Fruit fly (Drosophila melanogaster) whole organism, embryonic: ENCODE data around the gene c12.2.

Experiments
- Bdp1 ChIP-seq: fragments of 200-800 bp; sonication (Bioruptor generic); optimal IDR thresholded peaks from 3 replicates; lab custom pipeline; 2016; ENCODE audit warnings: missing biosample characterization, missing genetic modification characterization
- Blimp-1 ChIP-seq: fragments of 200-800 bp; sonication (Bioruptor generic); optimal IDR thresholded peaks from 3 replicates; lab custom pipeline; 2018; ENCODE audit warnings: missing biosample characterization, missing genetic modification characterization, mild to moderate bottlenecking, moderate library complexity, missing genetic modification reagents
- BtbVII ChIP-seq: fragments of 200-800 bp; sonication (Bioruptor generic); optimal IDR thresholded peaks from 3 replicates; lab custom pipeline; 2017; ENCODE audit warnings: missing biosample characterization, mild to moderate bottlenecking, missing genetic modification characterization
- CG11723 ChIP-seq: fragments of 200-800 bp; sonication (Bioruptor generic); optimal IDR thresholded peaks from 2 replicates; lab custom pipeline; 2017; ENCODE audit warnings: missing biosample characterization, mild to moderate bottlenecking, missing genetic modification characterization
- CG13287 ChIP-seq: fragments of 200-800 bp; sonication (Bioruptor generic); IDR thresholded peaks from 2 replicates; pipeline ENCODE4 v1.3.6; 2022; ENCODE audit warnings: missing biosample characterization, missing genetic modification characterization; ENCODE audit not compliant: partially characterized antibody
- CG13624 ChIP-seq: fragments of 200-800 bp; sonication (Bioruptor generic); optimal IDR thresholded peaks from 2 replicates; lab custom pipeline; 2016; ENCODE audit warnings: missing biosample characterization, missing genetic modification characterization
- CG18476 ChIP-seq: fragments of 200-800 bp; sonication (Bioruptor generic); optimal IDR thresholded peaks from 2 replicates; lab custom pipeline; 2016; ENCODE audit warnings: missing biosample characterization, mild to moderate bottlenecking, missing genetic modification characterization
- CG2129 ChIP-seq: fragments of 200-800 bp; sonication (Bioruptor generic); IDR thresholded peaks from 2 replicates; pipeline ENCODE4 v1.3.6; 2022; ENCODE audit warnings: missing biosample characterization, missing genetic modification characterization; ENCODE audit not compliant: partially characterized antibody
- CG2712 ChIP-seq: fragments of 200-800 bp; optimal IDR thresholded peaks from 3 replicates; lab custom pipeline; 2019; ENCODE audit warnings: missing biosample characterization, mild to moderate bottlenecking, missing genetic modification characterization, moderate library complexity
- CG30403 ChIP-seq: fragments of 200-800 bp; sonication (Bioruptor generic); optimal IDR thresholded peaks from 3 replicates; lab custom pipeline; 2016; ENCODE audit warnings: missing biosample characterization, missing genetic modification characterization
- CG42726 ChIP-seq: fragments of 200-800 bp; sonication (Bioruptor generic); IDR thresholded peaks from 2 replicates; pipeline ENCODE4 v1.3.6; 2022; ENCODE audit warnings: missing biosample characterization, missing genetic modification characterization; ENCODE audit not compliant: partially characterized antibody
- CG4424 ChIP-seq: fragments of 200-800 bp; sonication (Bioruptor generic); optimal IDR thresholded peaks from 3 replicates; lab custom pipeline; 2016; ENCODE audit warnings: missing biosample characterization, missing genetic modification characterization
- CG5180 ChIP-seq: fragments of 200-800 bp; sonication (Bioruptor generic); optimal IDR thresholded peaks from 3 replicates; lab custom pipeline; 2017; ENCODE audit warnings: missing biosample characterization, missing genetic modification characterization, mild to moderate bottlenecking, moderate library complexity, missing genetic modification reagents
- CG6175 ChIP-seq: fragments of 200-800 bp; sonication (Bioruptor generic); IDR thresholded peaks from 3 replicates; pipeline ENCODE4 v1.3.6; 2022; ENCODE audit warnings: missing biosample characterization, missing genetic modification characterization
- CG6254 ChIP-seq: fragments of 200-800 bp; sonication (Bioruptor generic); optimal IDR thresholded peaks from 3 replicates; lab custom pipeline; 2017; ENCODE audit warnings: mild to moderate bottlenecking, missing biosample characterization, missing genetic modification reagents, missing genetic modification characterization
- CG7556 ChIP-seq: fragments of 200-800 bp; sonication (Bioruptor generic); optimal IDR thresholded peaks from 2 replicates; lab custom pipeline; 2017; ENCODE audit warnings: missing biosample characterization, mild to moderate bottlenecking, missing genetic modification characterization
- CG8281 ChIP-seq: fragments of 200-800 bp; sonication (Bioruptor generic); optimal IDR thresholded peaks from 2 replicates; lab custom pipeline; 2018; ENCODE audit warnings: missing biosample characterization, mild to moderate bottlenecking, missing genetic modification characterization, moderate library complexity
- CG9932 ChIP-seq: fragments of 200-800 bp; sonication (Bioruptor generic); IDR thresholded peaks from 2 replicates; pipeline ENCODE4 v1.3.6; 2022; ENCODE audit warnings: missing biosample characterization, missing genetic modification characterization
- CTCF ChIP-seq: fragments of 200-800 bp; sonication (Bioruptor generic); optimal IDR thresholded peaks from 2 replicates; lab custom pipeline; 2017; ENCODE audit warnings: missing biosample characterization, mild to moderate bottlenecking, missing genetic modification characterization, moderate library complexity
- Camta ChIP-seq: fragments of 200-800 bp; sonication (Bioruptor generic); optimal IDR thresholded peaks from 2 replicates; lab custom pipeline; 2016; ENCODE audit warnings: missing biosample characterization, missing genetic modification characterization
- D19B ChIP-seq: fragments of 200-800 bp; sonication (Bioruptor generic); optimal IDR thresholded peaks from 2 replicates; lab custom pipeline; 2017; ENCODE audit warnings: missing biosample characterization, mild to moderate bottlenecking, missing genetic modification characterization
- Doc3 ChIP-seq: fragments of 200-800 bp; sonication (Bioruptor generic); IDR thresholded peaks from 3 replicates; pipeline ENCODE4 v1.3.6; 2022; ENCODE audit warnings: missing biosample characterization, missing genetic modification characterization; ENCODE audit not compliant: partially characterized antibody
- Gsc ChIP-seq: fragments of 200-800 bp; sonication (Bioruptor generic); IDR thresholded peaks from 2 replicates; pipeline ENCODE4 v1.3.6; 2022; ENCODE audit warnings: missing biosample characterization, missing genetic modification characterization
- Hey ChIP-seq: fragments of 200-800 bp; sonication (Bioruptor generic); optimal IDR thresholded peaks from 3 replicates; lab custom pipeline; 2018; ENCODE audit warnings: missing biosample characterization, mild to moderate bottlenecking, missing genetic modification characterization
- Hr51 ChIP-seq, 2 experiments: fragments of 200-800 bp; sonication (Bioruptor generic); optimal IDR thresholded peaks; 2 replicates in 1 of 2; 3 replicates in 1 of 2; lab custom pipeline; 2016 to 2018; ENCODE audit warnings: missing biosample characterization in 2 of 2, missing genetic modification characterization in 2 of 2, mild to moderate bottlenecking in 1 of 2, moderate library complexity in 1 of 2
- Lpt ChIP-seq: fragments of >200 bp; optimal IDR thresholded peaks from 2 replicates; lab custom pipeline; 2018; ENCODE audit warnings: missing biosample characterization, missing genetic modification characterization
- MBD-R2 ChIP-seq: fragments of 200-800 bp; sonication (Bioruptor generic); IDR thresholded peaks from 2 replicates; pipeline ENCODE4 v1.3.6; 2022; ENCODE audit warnings: missing biosample characterization, missing genetic modification characterization
- Scr ChIP-seq: fragments of 200-800 bp; sonication (Bioruptor generic); IDR thresholded peaks from 2 replicates; pipeline ENCODE4 v1.3.6; 2022; ENCODE audit warnings: missing biosample characterization, missing genetic modification characterization; ENCODE audit not compliant: partially characterized antibody
- Vsx1 ChIP-seq: fragments of 200-800 bp; sonication (Bioruptor generic); optimal IDR thresholded peaks from 2 replicates; lab custom pipeline; 2017; ENCODE audit warnings: missing biosample characterization, mild to moderate bottlenecking, missing genetic modification characterization, missing genetic modification reagents
- al ChIP-seq: fragments of 200-800 bp; sonication (Bioruptor generic); IDR thresholded peaks from 2 replicates; pipeline ENCODE4 v1.3.6; 2022; ENCODE audit warnings: missing biosample characterization, missing genetic modification characterization
- ara ChIP-seq: fragments of 200-800 bp; sonication (Bioruptor generic); IDR thresholded peaks from 2 replicates; pipeline ENCODE4 v1.3.6; 2022; ENCODE audit warnings: missing biosample characterization, missing genetic modification characterization
- bigmax ChIP-seq: fragments of 200-800 bp; sonication (Bioruptor generic); optimal IDR thresholded peaks from 2 replicates; lab custom pipeline; 2018; ENCODE audit warnings: missing biosample characterization, mild to moderate bottlenecking, missing genetic modification characterization
- caup ChIP-seq: fragments of 200-800 bp; sonication (Bioruptor generic); optimal IDR thresholded peaks from 3 replicates; lab custom pipeline; 2017; ENCODE audit warnings: missing biosample characterization, mild to moderate bottlenecking, missing genetic modification characterization, moderate library complexity; ENCODE audit not compliant: severe bottlenecking
- corto ChIP-seq: fragments of 200-800 bp; sonication (Bioruptor generic); optimal IDR thresholded peaks from 2 replicates; lab custom pipeline; 2016; ENCODE audit warnings: missing biosample characterization, mild to moderate bottlenecking, missing genetic modification characterization, moderate library complexity
- fru ChIP-seq: fragments of >200 bp; optimal IDR thresholded peaks from 2 replicates; lab custom pipeline; 2017
- gfzf ChIP-seq: fragments of 200-800 bp; sonication (Bioruptor generic); optimal IDR thresholded peaks from 2 replicates; lab custom pipeline; 2016; ENCODE audit warnings: missing biosample characterization, mild to moderate bottlenecking, missing genetic modification characterization, moderate library complexity
- lilli ChIP-seq: fragments of 200-800 bp; sonication (Bioruptor generic); optimal IDR thresholded peaks from 3 replicates; lab custom pipeline; 2016; ENCODE audit warnings: missing biosample characterization, missing genetic modification characterization
- lov ChIP-seq, 2 experiments: fragments of 200-800 bp in 1 of 2; fragments of >200 bp in 1 of 2; sonication (Bioruptor generic) in 1 of 2; IDR thresholded peaks in 1 of 2; optimal IDR thresholded peaks in 1 of 2; 2 replicates in 1 of 2; 3 replicates in 1 of 2; pipeline versions ENCODE4 v1.3.6 to Lab custom; 2017 to 2022; ENCODE audit warnings: missing biosample characterization in 1 of 2, missing genetic modification characterization in 1 of 2
- org-1 ChIP-seq: fragments of 200-800 bp; sonication (Bioruptor generic); optimal IDR thresholded peaks from 2 replicates; lab custom pipeline; 2017; ENCODE audit warnings: missing biosample characterization, missing genetic modification characterization
- pho ChIP-seq: fragments of 200-800 bp; sonication (Bioruptor generic); optimal IDR thresholded peaks from 2 replicates; lab custom pipeline; 2016; ENCODE audit warnings: missing biosample characterization, missing genetic modification characterization
- sc ChIP-seq, 3 experiments: fragments of >200 bp in 2 of 3; fragments of 200-800 bp in 1 of 3; sonication (Bioruptor generic) in 1 of 3; optimal IDR thresholded peaks; 2 replicates in 2 of 3; 3 replicates in 1 of 3; lab custom pipeline; 2017; ENCODE audit warnings: mild to moderate bottlenecking in 1 of 3, missing biosample characterization in 1 of 3, missing genetic modification characterization in 1 of 3, missing genetic modification reagents in 1 of 3
- slp2 ChIP-seq: fragments of 200-800 bp; sonication (Bioruptor generic); optimal IDR thresholded peaks from 2 replicates; lab custom pipeline; 2016; ENCODE audit warnings: missing biosample characterization, missing genetic modification characterization
- sr ChIP-seq: fragments of 200-800 bp; sonication (Bioruptor generic); IDR thresholded peaks from 3 replicates; pipeline ENCODE4 v1.3.6; 2022; ENCODE audit warnings: missing biosample characterization, missing genetic modification characterization
- stc ChIP-seq: fragments of 200-800 bp; sonication (Bioruptor generic); IDR thresholded peaks from 2 replicates; pipeline ENCODE4 v1.3.6; 2022; ENCODE audit warnings: missing biosample characterization, missing genetic modification characterization
- tgo ChIP-seq: fragments of 200-800 bp; sonication (Bioruptor generic); IDR thresholded peaks from 3 replicates; pipeline ENCODE4 v1.3.6; 2022; ENCODE audit warnings: missing biosample characterization, missing genetic modification characterization
- usp ChIP-seq: fragments of >200 bp; optimal IDR thresholded peaks from 2 replicates; lab custom pipeline; 2017; ENCODE audit warnings: missing biosample characterization, missing genetic modification characterization
- zf30C ChIP-seq: fragments of 200-800 bp; sonication (Bioruptor generic); optimal IDR thresholded peaks from 3 replicates; lab custom pipeline; 2018; ENCODE audit warnings: missing biosample characterization, mild to moderate bottlenecking, missing genetic modification characterization

c12.2 gene

DNA sequence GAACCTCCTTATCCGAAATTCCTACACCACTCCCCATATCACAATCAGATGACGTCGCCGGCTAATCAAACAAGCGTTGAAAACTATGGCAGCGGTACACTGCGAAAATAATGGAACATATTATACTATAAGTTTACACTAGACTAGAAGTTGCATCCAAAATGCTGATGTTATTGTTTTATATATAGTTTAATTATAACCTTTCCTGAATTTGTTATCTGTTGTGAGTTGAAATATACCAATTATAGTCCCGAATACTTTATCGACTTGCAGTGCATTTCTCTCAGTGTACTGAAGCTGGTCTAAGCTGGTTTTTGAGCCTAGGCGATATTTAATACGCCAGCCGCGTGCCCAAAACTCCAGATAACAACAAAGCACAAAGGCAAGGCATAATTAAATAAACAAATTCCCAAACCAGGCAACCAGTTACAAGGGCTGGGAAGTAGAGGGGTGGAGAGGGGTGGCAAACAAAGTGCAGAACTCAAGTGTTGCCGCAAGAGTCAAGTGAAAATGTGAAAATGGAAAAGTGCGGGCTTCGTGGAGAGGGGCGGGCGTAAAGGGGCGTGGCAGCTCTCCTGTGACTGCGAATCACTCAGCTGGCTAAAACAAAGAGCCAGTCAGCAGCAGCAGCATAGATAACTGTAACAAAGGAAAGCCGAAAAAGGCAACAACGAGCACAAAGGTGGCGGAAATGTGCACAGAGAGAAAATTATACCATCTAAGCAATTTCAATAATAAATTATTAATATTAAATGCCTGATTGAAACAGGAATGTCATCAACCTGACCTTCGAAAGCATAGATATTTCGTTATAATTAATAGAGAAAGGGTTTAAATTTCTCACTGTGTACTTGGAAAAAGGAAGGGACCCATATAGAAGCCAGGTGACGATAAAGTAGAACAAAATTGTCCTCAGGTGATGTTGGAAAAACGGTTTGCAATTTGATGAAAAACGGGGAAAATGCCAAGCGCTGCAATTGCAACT is 33.2 kb downstream of the c12.2 start (continued):
- TF ChIP-seq CG8281, result peak; percentile 64
- TF ChIP-seq Bdp1 (GFP tag; lab: Kevin White, UChicago), result peak; percentile 46
- no peak for TF ChIP-seq Doc3
- no peak for TF ChIP-seq corto (GFP tag; lab: Kevin White, UChicago)
- peak; percentile 78 for TF ChIP-seq pho (GFP tag; lab: Kevin White, UChicago)
- peak; percentile 80 for TF ChIP-seq Vsx1
- no peak for TF ChIP-seq Lpt (GFP tag; lab: Kevin White, UChicago)
- TF ChIP-seq CG13624 (GFP tag; lab: Kevin White, UChicago), result peak; percentile 77
- TF ChIP-seq slp2 (GFP tag; lab: Kevin White, UChicago), result peak; percentile 46
- peak; percentile 70 for TF ChIP-seq al (GFP tag; lab: Robert Waterston, UW)
- no peak for TF ChIP-seq sr (GFP tag; lab: Robert Waterston, UW)
- TF ChIP-seq CG7556 (GFP tag; lab: Kevin White, UChicago), result peak; percentile 79
- peak; percentile 50; the same call in 1 of the 2 replicates for TF ChIP-seq MBD-R2
- TF ChIP-seq CG42726 (GFP tag; lab: Robert Waterston, UW), result no peak
- TF ChIP-seq CG13287 (GFP tag; lab: Robert Waterston, UW), result no peak
- TF ChIP-seq gfzf (GFP tag; lab: Kevin White, UChicago), result no peak
- TF ChIP-seq lov (optimal IDR thresholded peaks at IDR 0.05; lab: Kevin White, UChicago), result no peak
- TF ChIP-seq lov (GFP tag; IDR thresholded peaks at IDR 0.05; lab: Robert Waterston, UW), result 0 out of 3 replicates have a peak, but pooled peaks have one; percentile 63
- peak; percentile 88 for TF ChIP-seq caup (GFP tag; lab: Kevin White, UChicago)
- peak; percentile 75 for TF ChIP-seq ara
- TF ChIP-seq CG5180 (GFP tag; lab: Kevin White, UChicago), result peak; percentile 48
- peak; percentile 79 for TF ChIP-seq CG30403 (GFP tag; lab: Kevin White, UChicago)
- TF ChIP-seq CG2712 (tag; lab: Kevin White, UChicago), result peak; percentile 86
- peak; percentile 63; the same call in 2 of the 3 replicates for TF ChIP-seq CG6175 (GFP tag; lab: Robert Waterston, UW)
- peak; percentile 76 for TF ChIP-seq CG18476
- TF ChIP-seq CG11723, result peak; percentile 58
- peak; percentile 64 for TF ChIP-seq zf30C (GFP tag; lab: Kevin White, UChicago)
- peak; percentile 77 for TF ChIP-seq CG4424 (GFP tag; lab: Kevin White, UChicago)
- no peak for TF ChIP-seq Scr (GFP tag; lab: Robert Waterston, UW)
- TF ChIP-seq org-1 (GFP tag; lab: Kevin White, UChicago), result peak; percentile 81
- peak; percentile 66 for TF ChIP-seq CG6254 (GFP tag; lab: Kevin White, UChicago)
- TF ChIP-seq fru (lab: Kevin White, UChicago), result no peak
- TF ChIP-seq BtbVII (GFP tag; lab: Kevin White, UChicago), result peak; percentile 82
- TF ChIP-seq tgo (GFP tag; lab: Robert Waterston, UW), result peak; percentile 78
- TF ChIP-seq sc (optimal IDR thresholded peaks at IDR 0.05; lab: Kevin White, UChicago), result no peak
- TF ChIP-seq sc (GFP tag; optimal IDR thresholded peaks at IDR 0.05; lab: Kevin White, UChicago), result peak; percentile 42
- TF ChIP-seq stc (GFP tag; lab: Robert Waterston, UW), result peak; percentile 81
- peak; percentile 3 for TF ChIP-seq Hey (tag; lab: Kevin White, UChicago)
- TF ChIP-seq CG9932 (GFP tag; lab: Robert Waterston, UW), result peak; percentile 86
- TF ChIP-seq Camta (GFP tag; lab: Kevin White, UChicago), result peak; percentile 68
- peak; percentile 87 for TF ChIP-seq lilli (GFP tag; lab: Kevin White, UChicago)
- TF ChIP-seq CTCF (GFP tag; lab: Kevin White, UChicago), result peak; percentile 24
- TF ChIP-seq Hr51 (GFP tag; optimal IDR thresholded peaks at IDR 0.05; lab: Kevin White, UChicago), result peak; percentile 37 to 89
- no peak for TF ChIP-seq usp (GFP tag; lab: Kevin White, UChicago)
- 0 out of 2 replicates have a peak, but pooled peaks have one; percentile 15 for TF ChIP-seq Gsc (GFP tag; lab: Robert Waterston, UW)
- TF ChIP-seq Blimp-1 (GFP tag; lab: Kevin White, UChicago), result peak; percentile 81
- TF ChIP-seq D19B, result peak; percentile 76
- no peak for TF ChIP-seq CG2129 (GFP tag; lab: Robert Waterston, UW)
- peak; percentile 14 for TF ChIP-seq bigmax (GFP tag; lab: Kevin White, UChicago)
